Worm (Caenorhabditis elegans): ENCODE measurements around the gene orc-5.
"Not testable (repeated sequence)": the region's sequence is repeated elsewhere in the genome, so short reads cannot be mapped to it uniquely, and the experiment has no call there.

orc-5 gene

ce11 chrIV:10687307-10687706 lies 47.1 kb downstream of the orc-5 start, which contains the start of gene R102.2:
TSS of gene R102.2 (plus strand) at chrIV:10687607.
- not testable (repeated sequence) for TF ChIP-seq nhr-179 (tag; optimal IDR thresholded peaks at IDR 0.05); ztf-28 (GFP tag; IDR thresholded peaks at IDR 0.05); Y53G8AR.9 (GFP tag; conservative IDR thresholded peaks at IDR 0.05)

- TF ChIP-seq lag-1 (GFP tag; IDR thresholded peaks at IDR 0.05) (no peak), lir-1 (GFP tag; conservative IDR thresholded peaks at IDR 0.05) (no peak), sdz-38 (tag; optimal IDR thresholded peaks at IDR 0.05) (no peak), attf-6 (GFP tag; IDR thresholded peaks at IDR 0.05) (no peak), pha-4 (tag; optimal IDR thresholded peaks at IDR 0.05) (no peak), repo-1 (tag; optimal IDR thresholded peaks at IDR 0.05) (no peak), ztf-28 (GFP tag; IDR thresholded peaks at IDR 0.05) (no peak), somi-1 (GFP tag; optimal IDR thresholded peaks at IDR 0.05) (no peak), ama-1 (optimal IDR thresholded peaks at IDR 0.05) (no peak), ama-1 (GFP tag; optimal IDR thresholded peaks at IDR 0.05) (no peak), bed-2 (GFP tag; IDR thresholded peaks at IDR 0.05) (no peak), gei-17 (GFP tag; optimal IDR thresholded peaks at IDR 0.05) (no peak), him-1 (tag; optimal IDR thresholded peaks at IDR 0.05) (no peak), cebp-1 (GFP tag; IDR thresholded peaks at IDR 0.05) (no peak), cebp-1 (tag; optimal IDR thresholded peaks at IDR 0.05) (no peak), F57A8.1 (GFP tag; optimal IDR thresholded peaks at IDR 0.05) (no peak), ztf-6 (GFP tag; IDR thresholded peaks at IDR 0.05) (no peak), nhr-90 (tag; optimal IDR thresholded peaks at IDR 0.05) (no peak), madf-10 (tag; optimal IDR thresholded peaks at IDR 0.05) (no peak), ztf-3 (GFP tag; optimal IDR thresholded peaks at IDR 0.05) (no peak), C06A6.2 (GFP tag; conservative IDR thresholded peaks at IDR 0.05) (no peak), ceh-40 (GFP tag; IDR thresholded peaks at IDR 0.05) (no peak)
These were observed 48.6 kb downstream of the orc-5 start, which contains the start of the genes K08C7.6 and R102.1 for ce11 chrIV:10685758-10686157. TSS of gene K08C7.6 (minus strand) at chrIV:10685858. TSS of gene R102.1 (plus strand) at chrIV:10686048.

Data from whole organism, young adult.